Worm (Caenorhabditis elegans) whole organism, L1 larva: ENCODE measurements around the gene Y55F3BR.1.

Source experiments
- C16A3.4 ChIP-seq: fragments of 150-350 bp; optimal IDR thresholded peaks from 2 replicates; lab custom pipeline; 2014; ENCODE audit warnings: missing biosample characterization, missing genetic modification characterization
- aha-1 ChIP-seq: fragments of 150-350 bp; optimal IDR thresholded peaks from 2 replicates; lab custom pipeline; 2014; ENCODE audit warnings: missing biosample characterization, missing genetic modification characterization
- aly-2 ChIP-seq: fragments of 150-350 bp; optimal IDR thresholded peaks from 2 replicates; lab custom pipeline; 2014; ENCODE audit warnings: missing biosample characterization, missing genetic modification characterization
- ama-1 ChIP-seq: fragments of 150-350 bp; optimal IDR thresholded peaks from 2 replicates; lab custom pipeline; 2014
- blmp-1 ChIP-seq: fragments of 150-350 bp; optimal IDR thresholded peaks from 2 replicates; lab custom pipeline; 2014; ENCODE audit warnings: missing biosample characterization, missing genetic modification characterization
- ceh-88 ChIP-seq: fragments of 200-800 bp; sonication (Bioruptor generic); IDR thresholded peaks from 2 replicates; pipeline ENCODE4 v1.3.6; 2022; ENCODE audit warnings: missing genetic modification characterization, missing compliant biosample characterization
- efl-1 ChIP-seq, 4 experiments: fragments of 150-350 bp; optimal IDR thresholded peaks in 3 of 4; peaks in 1 of 4; 1 replicate in 1 of 4; 2 replicates in 3 of 4; lab custom pipeline; 2014; ENCODE audit warnings: missing biosample characterization in 2 of 4, missing genetic modification characterization in 2 of 4, missing genetic modification reagents in 2 of 4
- efl-3 ChIP-seq: fragments of 200-800 bp; sonication (Bioruptor generic); optimal IDR thresholded peaks from 2 replicates; lab custom pipeline; 2018; ENCODE audit warnings: mild to moderate bottlenecking, missing genetic modification characterization, missing compliant biosample characterization
- egl-27 ChIP-seq, 2 experiments: fragments of 150-350 bp in 1 of 2; sonication (generic microtip); optimal IDR thresholded peaks; 3 replicates each; lab custom pipeline; 2017 to 2018; ENCODE audit warnings: missing biosample characterization in 2 of 2, missing genetic modification characterization in 2 of 2, missing genetic modification reagents in 2 of 2
- elt-2 ChIP-seq: sonication (generic microtip); optimal IDR thresholded peaks from 2 replicates; lab custom pipeline; 2016; ENCODE audit warnings: missing genetic modification characterization, mild to moderate bottlenecking, inconsistent platforms, missing compliant biosample characterization, missing genetic modification reagents
- ets-5 ChIP-seq: fragments of 200-800 bp; sonication (Bioruptor generic); IDR thresholded peaks from 2 replicates; pipeline ENCODE4 v1.3.6; 2022; ENCODE audit warnings: missing genetic modification characterization, missing compliant biosample characterization
- fkh-10 ChIP-seq: sonication (generic microtip); optimal IDR thresholded peaks from 2 replicates; lab custom pipeline; 2017; ENCODE audit warnings: missing biosample characterization, missing genetic modification reagents, missing genetic modification characterization
- hlh-17 ChIP-seq: fragments of 200-800 bp; sonication (Bioruptor generic); optimal IDR thresholded peaks from 2 replicates; lab custom pipeline; 2018; ENCODE audit warnings: missing genetic modification characterization, mild to moderate bottlenecking, missing compliant biosample characterization, moderate library complexity, borderline replicate concordance
- isw-1 ChIP-seq: fragments of 200-800 bp; sonication (Bioruptor generic); IDR thresholded peaks from 2 replicates; pipeline ENCODE4 v1.3.6; 2022; ENCODE audit warnings: missing genetic modification characterization, missing compliant biosample characterization
- jun-1 ChIP-seq: fragments of 150-350 bp; optimal IDR thresholded peaks from 2 replicates; lab custom pipeline; 2014; ENCODE audit warnings: missing biosample characterization, missing genetic modification reagents, missing genetic modification characterization
- lin-13 ChIP-seq: fragments of 150-350 bp; optimal IDR thresholded peaks from 2 replicates; lab custom pipeline; 2014; ENCODE audit warnings: missing biosample characterization, missing genetic modification reagents, missing genetic modification characterization
- mab-9 ChIP-seq: fragments of 200-800 bp; sonication (Bioruptor generic); IDR thresholded peaks from 2 replicates; pipeline ENCODE4 v1.3.6; 2022; ENCODE audit warnings: missing genetic modification reagents, missing genetic modification characterization, missing compliant biosample characterization
- mdl-1 ChIP-seq, 2 experiments: fragments of 150-350 bp; optimal IDR thresholded peaks; 2 replicates each; lab custom pipeline; 2014 to 2017; ENCODE audit warnings: missing biosample characterization in 2 of 2, missing genetic modification characterization in 2 of 2, inconsistent platforms in 1 of 2
- mef-2 ChIP-seq: fragments of 150-350 bp; optimal IDR thresholded peaks from 2 replicates; lab custom pipeline; 2014; ENCODE audit warnings: missing biosample characterization, missing genetic modification characterization
- nhr-20 ChIP-seq: sonication (generic microtip); optimal IDR thresholded peaks from 2 replicates; lab custom pipeline; 2016; ENCODE audit warnings: mild to moderate bottlenecking, missing genetic modification characterization, missing compliant biosample characterization
- nhr-47 ChIP-seq: sonication (generic microtip); optimal IDR thresholded peaks from 2 replicates; lab custom pipeline; 2016; ENCODE audit warnings: mild to moderate bottlenecking, missing genetic modification characterization, moderate library complexity, missing compliant biosample characterization
- nhr-71 ChIP-seq: sonication (generic microtip); optimal IDR thresholded peaks from 2 replicates; lab custom pipeline; 2016; ENCODE audit warnings: mild to moderate bottlenecking, missing genetic modification characterization, moderate library complexity, missing compliant biosample characterization
- nhr-76 ChIP-seq: sonication (generic microtip); optimal IDR thresholded peaks from 2 replicates; lab custom pipeline; 2017; ENCODE audit warnings: missing biosample characterization, missing genetic modification characterization
- nhr-84 ChIP-seq: sonication (generic microtip); optimal IDR thresholded peaks from 2 replicates; lab custom pipeline; 2017; ENCODE audit warnings: missing biosample characterization, missing genetic modification characterization
- nhr-90 ChIP-seq: sonication (generic microtip); optimal IDR thresholded peaks from 2 replicates; lab custom pipeline; 2016; ENCODE audit warnings: mild to moderate bottlenecking, missing genetic modification characterization, missing compliant biosample characterization; ENCODE audit not compliant: poor library complexity
- pag-3 ChIP-seq: sonication (generic microtip); optimal IDR thresholded peaks from 2 replicates; lab custom pipeline; 2017; ENCODE audit warnings: missing genetic modification characterization, mild to moderate bottlenecking, missing compliant biosample characterization, antibody characterized with exemption, borderline replicate concordance; ENCODE audit not compliant: insufficient read depth
- pqm-1 ChIP-seq: sonication (generic microtip); optimal IDR thresholded peaks from 3 replicates; lab custom pipeline; 2017; ENCODE audit warnings: missing biosample characterization, missing genetic modification characterization
- rnt-1 ChIP-seq: sonication (generic microtip); optimal IDR thresholded peaks from 2 replicates; lab custom pipeline; 2016; ENCODE audit warnings: mild to moderate bottlenecking, missing genetic modification characterization, moderate library complexity, missing compliant biosample characterization
- snu-23 ChIP-seq: sonication (generic microtip); optimal IDR thresholded peaks from 2 replicates; lab custom pipeline; 2016; ENCODE audit warnings: missing genetic modification characterization, missing compliant biosample characterization
- unc-30 ChIP-seq: sonication (generic microtip); optimal IDR thresholded peaks from 2 replicates; lab custom pipeline; 2017; ENCODE audit warnings: missing biosample characterization, missing genetic modification characterization
- unc-62 ChIP-seq: fragments of 150-350 bp; optimal IDR thresholded peaks from 2 replicates; lab custom pipeline; 2014; ENCODE audit warnings: missing biosample characterization, missing genetic modification reagents, missing genetic modification characterization
- unc-86 ChIP-seq: sonication (generic microtip); optimal IDR thresholded peaks from 2 replicates; lab custom pipeline; 2016; ENCODE audit warnings: missing genetic modification characterization, missing compliant biosample characterization
- vab-15 ChIP-seq: sonication (generic microtip); optimal IDR thresholded peaks from 2 replicates; lab custom pipeline; 2017; ENCODE audit warnings: missing genotype, mild to moderate bottlenecking, missing genetic modification characterization, missing compliant biosample characterization
- zag-1 ChIP-seq: fragments of 150-350 bp; optimal IDR thresholded peaks from 2 replicates; lab custom pipeline; 2014; ENCODE audit warnings: missing biosample characterization, missing genetic modification characterization
- ztf-11 ChIP-seq, 2 experiments: sonication (generic microtip); optimal IDR thresholded peaks; 2 replicates each; lab custom pipeline; 2016 to 2017; ENCODE audit warnings: missing genetic modification characterization in 2 of 2, missing biosample characterization in 1 of 2, missing compliant biosample characterization in 1 of 2

Gene Y55F3BR.1

DNA sequence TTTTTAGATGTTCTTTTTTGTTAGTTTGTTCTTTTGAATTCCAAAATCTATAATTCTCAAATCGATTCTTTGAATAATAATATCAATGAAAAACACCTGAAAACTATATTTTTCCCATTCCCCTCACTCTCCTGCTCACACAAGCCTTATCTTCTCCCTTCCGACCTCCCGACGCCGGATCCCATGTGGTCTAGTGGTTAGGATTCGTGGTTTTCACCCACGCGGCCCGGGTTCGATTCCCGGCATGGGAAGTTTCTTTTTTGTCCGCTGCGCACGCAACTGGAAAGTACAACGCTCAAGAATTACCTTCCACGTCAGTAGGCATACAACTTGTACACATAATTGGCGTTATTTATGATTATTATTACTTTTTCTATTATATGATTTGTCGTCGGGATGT lies 32.0 kb upstream of the Y55F3BR.1 start (continued):
- peak in 1 of 2 experiments; percentile 38 for TF ChIP-seq ztf-11 (tag; optimal IDR thresholded peaks at IDR 0.05; lab: Kevin White, UChicago)
- no peak for TF ChIP-seq nhr-76
- TF ChIP-seq lin-13 (GFP tag; lab: Kevin White, UChicago): peak; percentile 41
- TF ChIP-seq hlh-17: no peak
- no peak for TF ChIP-seq unc-30 (tag; lab: Kevin White, UChicago)
- peak; percentile 50 for TF ChIP-seq C16A3.4
- peak; percentile 8 for TF ChIP-seq aly-2 (tag; lab: Kevin White, UChicago)
- TF ChIP-seq ets-5 (GFP tag; lab: Robert Waterston, UW): no peak
- peak in 1 of 2 experiments; percentile 64 for TF ChIP-seq mdl-1 (tag; optimal IDR thresholded peaks at IDR 0.05; lab: Kevin White, UChicago)
- no peak for TF ChIP-seq fkh-10 (GFP tag; lab: Kevin White, UChicago)
- 0 out of 2 replicates have a peak, but pooled peaks have one; percentile 27 for TF ChIP-seq mab-9 (GFP tag; lab: Robert Waterston, UW)
- TF ChIP-seq nhr-47 (tag; lab: Kevin White, UChicago): peak; percentile 61
- TF ChIP-seq rnt-1 (tag; lab: Kevin White, UChicago): no peak
- TF ChIP-seq nhr-90 (tag; lab: Kevin White, UChicago): peak; percentile 52
- peak; percentile 60 for TF ChIP-seq nhr-20 (tag; lab: Kevin White, UChicago)
- no peak for TF ChIP-seq nhr-71 (tag; lab: Kevin White, UChicago)
- TF ChIP-seq zag-1 (tag; lab: Kevin White, UChicago): no peak
- TF ChIP-seq unc-62: no peak
- TF ChIP-seq elt-2: no peak
- TF ChIP-seq snu-23 (GFP tag; lab: Kevin White, UChicago): peak; percentile 77
- peak; percentile 52 to 53 for TF ChIP-seq efl-1 (optimal IDR thresholded peaks at IDR 0.05; lab: Kevin White, UChicago)
- TF ChIP-seq efl-1 (GFP tag; optimal IDR thresholded peaks at IDR 0.05 in 1 of 2; lab: Kevin White, UChicago): peak; percentile 46 to 94
- TF ChIP-seq ama-1 (lab: Kevin White, UChicago): no peak

DNA sequence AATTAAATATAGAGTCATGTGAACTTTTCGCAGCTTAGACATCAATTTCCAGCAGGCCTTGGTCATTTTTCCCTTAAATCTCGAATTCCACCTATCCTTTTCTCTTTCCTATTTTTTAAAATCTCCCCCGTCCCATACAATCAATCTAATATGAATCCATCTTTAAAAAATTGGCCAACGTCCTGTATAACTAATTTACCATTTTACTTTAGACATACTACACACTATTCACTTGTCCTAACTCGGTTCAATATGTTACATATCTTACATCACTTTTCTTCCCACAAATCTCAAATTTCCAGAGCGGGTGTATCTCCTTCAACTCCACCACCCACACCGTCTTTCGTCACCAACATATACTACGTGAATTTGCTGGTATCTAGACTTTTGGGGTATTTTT lies 29.4 kb upstream of the Y55F3BR.1 start, which contains the start of gene lgc-33:
Gene lgc-33 (plus strand): TSS at position 301 of the 400 bp plus-strand sequence.
- TF ChIP-seq unc-86 (tag; lab: Kevin White, UChicago) (no peak), aha-1 (no peak), mef-2 (tag; lab: Kevin White, UChicago) (no peak), pag-3 (tag; lab: Kevin White, UChicago) (no peak), nhr-20 (tag; lab: Kevin White, UChicago) (no peak), egl-27 (tag; optimal IDR thresholded peaks at IDR 0.05; lab: Kevin White, UChicago) (no peak), efl-3 (no peak), vab-15 (tag; lab: Kevin White, UChicago) (no peak), blmp-1 (no peak), isw-1 (GFP tag; lab: Robert Waterston, UW) (no peak), nhr-84 (tag; lab: Kevin White, UChicago) (no peak), efl-1 (optimal IDR thresholded peaks at IDR 0.05; lab: Kevin White, UChicago) (no peak), efl-1 (GFP tag; optimal IDR thresholded peaks at IDR 0.05 in 1 of 2; lab: Kevin White, UChicago) (no peak), ztf-11 (tag; optimal IDR thresholded peaks at IDR 0.05; lab: Kevin White, UChicago) (no peak), jun-1 (tag; lab: Kevin White, UChicago) (no peak), pqm-1 (tag; lab: Kevin White, UChicago) (no peak), ceh-88 (GFP tag; lab: Robert Waterston, UW) (no peak)

DNA sequence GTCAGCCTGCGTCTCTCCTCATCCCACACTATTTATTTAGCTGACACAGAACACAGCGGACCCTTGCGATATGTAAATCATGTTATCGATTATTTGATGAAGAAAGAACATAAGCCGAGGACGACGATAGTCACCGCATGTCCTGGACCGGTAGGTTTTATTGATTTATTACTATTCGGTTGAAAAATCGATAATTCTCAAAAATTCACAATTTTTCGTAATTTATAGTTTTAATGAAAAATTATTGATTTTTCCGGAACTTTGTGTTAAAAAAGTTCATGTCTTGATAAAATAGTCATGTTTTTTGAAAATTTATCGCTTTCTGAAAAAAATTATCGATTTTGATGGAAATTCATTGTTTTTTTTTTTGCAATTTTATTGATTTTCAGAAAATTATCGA lies 26.4 kb upstream of the Y55F3BR.1 start:
- TF ChIP-seq fkh-10 (GFP tag; lab: Kevin White, UChicago): no peak
- no peak for TF ChIP-seq efl-1 (optimal IDR thresholded peaks at IDR 0.05; lab: Kevin White, UChicago)
- TF ChIP-seq efl-1 (GFP tag; optimal IDR thresholded peaks at IDR 0.05 in 1 of 2; lab: Kevin White, UChicago): no peak
